Worm (Caenorhabditis elegans) whole organism, L4/young adult: ENCODE measurements around the gene AC7.3.
"Not testable (repeated sequence)": the region's sequence is repeated elsewhere in the genome, so short reads cannot be mapped to it uniquely, and the experiment has no call there.

ENCODE experiments used
- W03F9.2 ChIP-seq: fragments of 150-350 bp; optimal IDR thresholded peaks from 2 replicates; lab custom pipeline; 2014; ENCODE audit warnings: missing biosample characterization, missing genetic modification characterization
- dao-5 ChIP-seq: sonication (generic microtip); optimal IDR thresholded peaks from 2 replicates; lab custom pipeline; 2016; ENCODE audit warnings: missing genotype, missing genetic modification characterization, moderate library complexity, missing compliant biosample characterization
- him-1 ChIP-seq: sonication (generic microtip); optimal IDR thresholded peaks from 2 replicates; lab custom pipeline; 2016; ENCODE audit warnings: missing genotype, missing genetic modification reagents, missing genetic modification characterization, missing compliant biosample characterization

The AC7.3 gene

ce11 chrIV:5111533-5111932 lies at the start of gene AC7.3:
Gene AC7.3, plus strand, starts transcription at chrIV:5111833.
- TF ChIP-seq W03F9.2 (tag; lab: Kevin White, UChicago) = no peak
- TF ChIP-seq him-1 (tag; lab: Kevin White, UChicago) = no peak
- no peak for TF ChIP-seq dao-5 (tag; lab: Kevin White, UChicago)

- not testable (repeated sequence) for TF ChIP-seq dao-5, W03F9.2, him-1 (tag; lab: Kevin White, UChicago)
Observed at ce11 chrIV:5062278-5062677, 49.4 kb upstream of the AC7.3 start, which contains the start of gene msp-57. Gene msp-57, plus strand, starts transcription at chrIV:5062578.

DNA sequence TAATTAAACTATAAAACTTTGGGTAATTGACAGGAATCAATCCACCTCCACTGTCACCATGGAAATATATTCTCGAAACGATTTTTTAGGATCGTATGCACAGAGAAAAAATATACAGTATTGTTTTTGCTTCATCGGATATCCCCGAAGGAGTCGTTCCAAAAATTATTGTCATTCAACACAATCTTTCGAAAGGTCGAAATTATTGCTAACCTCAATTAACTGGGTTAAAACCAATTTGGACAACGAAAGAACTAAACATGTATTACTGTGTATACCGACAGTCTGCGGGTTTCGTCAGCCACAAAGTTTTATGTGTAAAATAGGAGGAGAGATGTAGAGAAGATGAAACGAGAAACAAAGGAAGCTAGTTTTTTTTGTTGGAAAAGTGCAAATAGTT lies 48.3 kb upstream of the AC7.3 start:
- no peak for TF ChIP-seq him-1 (tag; lab: Kevin White, UChicago)
- TF ChIP-seq dao-5 (tag; lab: Kevin White, UChicago) = no peak
- no peak for TF ChIP-seq W03F9.2 (tag; lab: Kevin White, UChicago)

DNA sequence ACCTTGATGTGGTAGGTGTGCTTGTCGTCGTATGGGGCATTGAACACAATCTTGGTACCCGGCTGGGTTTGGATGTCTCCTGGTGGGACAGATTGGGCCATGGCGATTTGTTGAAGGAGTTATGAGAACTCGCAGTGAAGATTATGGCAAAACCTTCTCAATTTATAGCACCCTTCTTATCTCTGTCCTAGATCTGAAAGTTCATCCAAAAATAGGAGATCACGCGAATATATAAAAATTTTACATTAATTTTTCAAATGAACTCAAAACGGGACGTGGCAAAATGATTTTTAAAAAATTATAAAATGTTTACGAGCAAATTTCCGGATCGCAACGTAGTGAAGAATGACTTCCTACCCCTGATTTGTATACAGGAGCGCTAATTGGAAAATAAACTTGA lies 46.7 kb upstream of the AC7.3 start, which contains the start of gene msp-53:
Gene msp-53, minus strand, starts transcription at position 101 of the 400 bp plus-strand sequence.
- not testable (repeated sequence) for TF ChIP-seq dao-5, him-1, W03F9.2 (tag; lab: Kevin White, UChicago)

ce11 chrIV:5066887-5067286 lies 44.7 kb upstream of the AC7.3 start, which contains the start of gene ttbk-2.2:
Gene ttbk-2.2, minus strand, starts transcription at chrIV:5066987.
- not testable (repeated sequence) for TF ChIP-seq him-1, dao-5, W03F9.2 (tag; lab: Kevin White, UChicago)

DNA sequence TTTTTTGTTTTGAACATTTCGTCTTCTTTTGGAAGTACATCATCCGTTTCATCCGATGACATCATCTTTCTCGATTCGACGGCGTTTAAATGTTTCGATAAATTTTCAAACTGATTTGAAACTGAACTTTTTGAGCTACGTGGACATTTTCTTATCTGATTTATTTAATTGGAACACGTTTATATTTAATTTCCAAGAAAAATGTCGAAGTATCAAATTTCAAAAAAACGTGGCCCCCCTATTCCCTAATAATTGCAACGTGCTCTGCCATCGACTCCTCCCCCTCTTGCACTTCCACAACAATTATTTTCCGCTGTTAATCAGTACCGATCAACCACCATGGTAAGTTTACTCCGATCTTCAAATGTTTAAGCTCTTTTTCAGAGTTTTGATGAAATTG lies 43.1 kb upstream of the AC7.3 start, which contains the start of the genes R13H9.6 and rmd-6:
Gene R13H9.6, minus strand, starts transcription at position 101 of the 400 bp plus-strand sequence.
Gene rmd-6, plus strand, starts transcription at position 305 of the 400 bp plus-strand sequence.
- not testable (repeated sequence) for TF ChIP-seq W03F9.2, dao-5, him-1 (tag; lab: Kevin White, UChicago)

DNA sequence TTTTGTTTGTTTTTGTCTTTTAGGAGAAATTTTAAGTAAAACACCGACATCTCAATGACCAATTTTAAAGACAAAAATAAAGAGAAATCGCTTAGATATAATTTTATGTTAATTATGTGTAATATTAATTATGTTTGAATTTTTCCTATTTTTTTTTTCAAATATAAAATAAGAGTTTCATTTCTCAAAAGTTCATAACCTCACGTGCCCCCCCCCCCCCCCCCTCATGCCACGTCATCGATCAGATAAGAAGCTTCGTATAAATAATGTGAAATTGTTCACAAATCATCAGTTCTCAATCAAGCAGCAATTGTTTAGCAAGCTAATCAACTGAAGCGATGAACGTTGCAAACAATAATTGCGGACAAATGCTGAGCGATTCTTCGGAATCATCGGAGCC lies 41.0 kb upstream of the AC7.3 start, which contains the start of gene C02B10.6:
Gene C02B10.6, plus strand, starts transcription at position 301 of the 400 bp plus-strand sequence.
- TF ChIP-seq him-1, W03F9.2, dao-5 (tag; lab: Kevin White, UChicago): not testable (repeated sequence)

- TF ChIP-seq W03F9.2 (tag; lab: Kevin White, UChicago) (no peak), dao-5 (tag; lab: Kevin White, UChicago) (no peak), him-1 (tag; lab: Kevin White, UChicago) (no peak)
Observed at ce11 chrIV:5073836-5074235, 37.8 kb upstream of the AC7.3 start.

ce11 chrIV:5076607-5077006 lies 35.0 kb upstream of the AC7.3 start:
- TF ChIP-seq W03F9.2 (tag; lab: Kevin White, UChicago) (no peak), dao-5 (tag; lab: Kevin White, UChicago) (no peak), him-1 (tag; lab: Kevin White, UChicago) (no peak)

- TF ChIP-seq dao-5 (tag; lab: Kevin White, UChicago) (no peak), W03F9.2 (tag; lab: Kevin White, UChicago) (no peak), him-1 (tag; lab: Kevin White, UChicago) (no peak)
Observed at ce11 chrIV:5077918-5078317, 33.7 kb upstream of the AC7.3 start.

DNA sequence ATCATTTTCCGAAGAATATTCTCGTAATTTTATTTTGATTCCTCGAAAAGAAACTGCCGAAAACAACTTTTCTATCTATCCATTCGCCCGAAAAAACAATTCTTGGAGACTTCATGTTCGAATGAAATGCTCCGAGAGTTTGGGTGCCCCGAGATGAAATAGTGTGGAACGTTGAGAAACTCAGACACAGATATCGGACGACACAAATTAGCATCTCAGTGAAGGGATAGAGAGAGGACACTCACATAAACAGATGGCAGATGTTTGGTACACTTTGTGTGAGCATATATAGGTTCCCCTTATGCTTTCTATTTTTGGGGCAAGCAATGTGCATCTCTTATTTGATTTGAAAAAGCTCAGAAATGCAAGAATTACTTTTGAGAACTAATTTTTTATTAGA lies 32.8 kb upstream of the AC7.3 start:
- TF ChIP-seq him-1 (tag; lab: Kevin White, UChicago) (no peak), dao-5 (tag; lab: Kevin White, UChicago) (no peak), W03F9.2 (tag; lab: Kevin White, UChicago) (no peak)

- TF ChIP-seq dao-5 (tag; lab: Kevin White, UChicago) (no peak), him-1 (tag; lab: Kevin White, UChicago) (no peak), W03F9.2 (tag; lab: Kevin White, UChicago) (no peak)
Observed at ce11 chrIV:5081122-5081521, 30.5 kb upstream of the AC7.3 start.

DNA sequence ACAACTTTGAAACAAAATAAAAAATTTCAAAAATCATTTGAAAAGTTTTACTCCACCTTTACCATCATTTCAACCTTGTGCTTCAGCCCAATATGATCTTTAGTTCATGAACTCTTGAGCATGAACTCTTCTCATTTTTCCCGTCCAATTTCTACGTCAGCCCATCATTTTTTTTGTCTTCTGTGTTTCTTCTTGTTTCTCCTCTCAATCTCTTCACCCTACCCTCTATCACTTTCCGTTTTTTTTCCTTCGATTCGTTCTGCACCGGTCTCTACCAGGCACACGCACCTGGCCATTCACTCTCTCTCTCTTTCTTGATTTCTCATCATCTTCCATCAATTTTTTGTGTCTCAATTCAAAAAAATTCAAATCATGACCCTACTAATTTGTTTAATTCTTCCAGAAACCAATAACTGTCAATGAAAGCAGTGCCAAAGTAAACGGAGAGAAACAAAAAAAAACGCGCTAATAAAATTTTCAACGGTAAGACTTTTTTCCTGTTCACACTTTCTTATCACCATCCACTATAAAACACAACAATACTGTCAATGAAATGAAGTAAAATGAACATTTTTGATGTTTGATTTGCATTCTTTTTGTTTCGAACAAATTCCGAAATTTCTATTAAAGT lies 28.6 kb upstream of the AC7.3 start, which contains the start of gene pygo-1:
Gene pygo-1, plus strand, starts transcription at position 404 of the 631 bp plus-strand sequence.
- TF ChIP-seq dao-5 (tag; lab: Kevin White, UChicago) (no peak), him-1 (tag; lab: Kevin White, UChicago) (no peak), W03F9.2 (tag; lab: Kevin White, UChicago) (no peak)
